Worm (Caenorhabditis elegans): ENCODE results near the gene F09C6.16.

DNA sequence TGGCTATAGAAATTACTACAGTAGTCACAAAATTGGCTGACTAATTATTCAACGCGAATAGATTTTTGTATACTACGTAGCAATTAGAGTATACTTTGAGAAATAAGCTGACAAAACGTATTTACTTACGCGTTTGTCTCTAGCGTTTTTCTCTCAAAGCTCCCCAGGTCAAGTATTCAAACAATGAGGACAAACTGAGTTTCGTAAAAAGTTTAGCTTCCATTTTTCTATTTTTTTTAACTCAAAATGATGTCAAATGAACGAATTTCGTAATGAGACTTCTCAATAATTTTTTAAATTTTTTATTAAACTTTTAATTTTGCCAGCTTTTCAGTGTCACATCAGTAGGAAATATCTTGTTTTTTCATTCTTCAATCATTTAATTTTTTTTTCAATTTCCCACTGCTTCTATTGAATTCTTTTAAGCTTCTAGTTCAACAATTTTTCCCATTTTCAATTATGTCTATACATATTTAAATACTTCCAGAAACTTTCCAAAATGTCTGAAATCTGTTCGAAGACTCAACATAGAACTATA is 20.9 kb downstream of the F09C6.16 start, which contains the start of the genes ifas-2 and fbxa-44:
- no peak for TF ChIP-seq nhr-120 (GFP tag; IDR thresholded peaks at IDR 0.05)
- no peak for TF ChIP-seq snpc-4 (GFP tag; optimal IDR thresholded peaks at IDR 0.05)
- no peak for TF ChIP-seq snpc-4 (tag; optimal IDR thresholded peaks at IDR 0.05)
- TF ChIP-seq hlh-12 (tag; optimal IDR thresholded peaks at IDR 0.05), result no peak
- no peak for TF ChIP-seq pha-4 (tag; optimal IDR thresholded peaks at IDR 0.05)
- TF ChIP-seq tbp1 (GFP tag; optimal IDR thresholded peaks at IDR 0.05), result no peak
- no peak for TF ChIP-seq F52B5.7 (tag; optimal IDR thresholded peaks at IDR 0.05)
- TF ChIP-seq hlh-26 (GFP tag; conservative IDR thresholded peaks at IDR 0.05), result no peak

Data from whole organism, young adult.